Worm (Caenorhabditis elegans): Measurements from ENCODE around the gene F54D5.15.

Gene F54D5.15

ce11 chrII:11596157-11596740 is 32.2 kb upstream of the F54D5.15 start:
- TF ChIP-seq hnd-1 (tag; optimal IDR thresholded peaks at IDR 0.05): no peak
- TF ChIP-seq aly-1 (tag; optimal IDR thresholded peaks at IDR 0.05): no peak
- TF ChIP-seq pes-1 (GFP tag; IDR thresholded peaks at IDR 0.05): no peak
- no peak for TF ChIP-seq hmbx-1 (tag; optimal IDR thresholded peaks at IDR 0.05)
- TF ChIP-seq scrt-1 (GFP tag; IDR thresholded peaks at IDR 0.05): no peak
- TF ChIP-seq sea-1 (GFP tag; conservative IDR thresholded peaks at IDR 0.05): no peak
- no peak for TF ChIP-seq hmg-4 (GFP tag; optimal IDR thresholded peaks at IDR 0.05)
- no peak for TF ChIP-seq B0310.2 (tag; optimal IDR thresholded peaks at IDR 0.05)
- TF ChIP-seq ceh-36 (tag; optimal IDR thresholded peaks at IDR 0.05): no peak
- TF ChIP-seq F13C5.2 (tag; optimal IDR thresholded peaks at IDR 0.05): no peak
- no peak for TF ChIP-seq ets-7 (tag; optimal IDR thresholded peaks at IDR 0.05)
- TF ChIP-seq flt-1 (GFP tag; IDR thresholded peaks at IDR 0.05): no peak
- TF ChIP-seq ama-1 (optimal IDR thresholded peaks at IDR 0.05): no peak
- no peak for TF ChIP-seq ceh-13 (GFP tag; optimal IDR thresholded peaks at IDR 0.05)

- no peak for TF ChIP-seq scrt-1 (GFP tag; IDR thresholded peaks at IDR 0.05)
- peak; percentile 6 for TF ChIP-seq hmg-4 (GFP tag; optimal IDR thresholded peaks at IDR 0.05)
These were observed 31.5 kb upstream of the F54D5.15 start, which contains the start of gene gfat-1 for ce11 chrII:11595368-11595996. Gene gfat-1 (minus strand): TSS chrII:11595418.

- TF ChIP-seq tbx-11 (GFP tag; IDR thresholded peaks at IDR 0.05) (no peak), hmbx-1 (tag; optimal IDR thresholded peaks at IDR 0.05) (no peak), tbx-37 (GFP tag; conservative IDR thresholded peaks at IDR 0.05) (no peak), ceh-13 (GFP tag; optimal IDR thresholded peaks at IDR 0.05) (no peak), flt-1 (GFP tag; IDR thresholded peaks at IDR 0.05) (no peak), aly-1 (tag; optimal IDR thresholded peaks at IDR 0.05) (no peak), tra-4 (tag; optimal IDR thresholded peaks at IDR 0.05) (no peak), B0310.2 (tag; optimal IDR thresholded peaks at IDR 0.05) (no peak), sea-1 (GFP tag; conservative IDR thresholded peaks at IDR 0.05) (no peak), ama-1 (optimal IDR thresholded peaks at IDR 0.05) (no peak), ceh-36 (tag; optimal IDR thresholded peaks at IDR 0.05) (no peak), pes-1 (GFP tag; IDR thresholded peaks at IDR 0.05) (no peak), hnd-1 (tag; optimal IDR thresholded peaks at IDR 0.05) (no peak), scrt-1 (GFP tag; IDR thresholded peaks at IDR 0.05) (no peak), hmg-4 (GFP tag; optimal IDR thresholded peaks at IDR 0.05) (no peak), F13C5.2 (tag; optimal IDR thresholded peaks at IDR 0.05) (no peak), ets-7 (tag; optimal IDR thresholded peaks at IDR 0.05) (no peak)
These were observed 28.0 kb upstream of the F54D5.15 start, which contains the start of gene F07A11.1 for ce11 chrII:11592023-11592422. Gene F07A11.1 (minus strand): TSS chrII:11592123.

ce11 chrII:11591558-11591957 is 27.5 kb upstream of the F54D5.15 start:
- no peak for TF ChIP-seq ceh-36 (tag; optimal IDR thresholded peaks at IDR 0.05)
- TF ChIP-seq tbx-37 (GFP tag; conservative IDR thresholded peaks at IDR 0.05): no peak
- no peak for TF ChIP-seq ets-7 (tag; optimal IDR thresholded peaks at IDR 0.05)
- TF ChIP-seq tra-4 (tag; optimal IDR thresholded peaks at IDR 0.05): no peak
- no peak for TF ChIP-seq hmg-4 (GFP tag; optimal IDR thresholded peaks at IDR 0.05)
- TF ChIP-seq hmbx-1 (tag; optimal IDR thresholded peaks at IDR 0.05): no peak
- TF ChIP-seq pes-1 (GFP tag; IDR thresholded peaks at IDR 0.05): no peak
- no peak for TF ChIP-seq aly-1 (tag; optimal IDR thresholded peaks at IDR 0.05)
- TF ChIP-seq scrt-1 (GFP tag; IDR thresholded peaks at IDR 0.05): no peak
- no peak for TF ChIP-seq B0310.2 (tag; optimal IDR thresholded peaks at IDR 0.05)
- no peak for TF ChIP-seq ama-1 (optimal IDR thresholded peaks at IDR 0.05)
- no peak for TF ChIP-seq tbx-11 (GFP tag; IDR thresholded peaks at IDR 0.05)
- no peak for TF ChIP-seq F13C5.2 (tag; optimal IDR thresholded peaks at IDR 0.05)
- TF ChIP-seq flt-1 (GFP tag; IDR thresholded peaks at IDR 0.05): no peak
- no peak for TF ChIP-seq sea-1 (GFP tag; conservative IDR thresholded peaks at IDR 0.05)

ce11 chrII:11588304-11588703 is 24.3 kb upstream of the F54D5.15 start:
- TF ChIP-seq aly-1 (tag; optimal IDR thresholded peaks at IDR 0.05) (no peak), hmg-4 (GFP tag; optimal IDR thresholded peaks at IDR 0.05) (no peak)

- TF ChIP-seq flt-1 (GFP tag; IDR thresholded peaks at IDR 0.05): no peak
- TF ChIP-seq ceh-13 (GFP tag; optimal IDR thresholded peaks at IDR 0.05): no peak
- TF ChIP-seq tbx-37 (GFP tag; conservative IDR thresholded peaks at IDR 0.05): no peak
- no peak for TF ChIP-seq ceh-36 (tag; optimal IDR thresholded peaks at IDR 0.05)
- TF ChIP-seq tra-4 (tag; optimal IDR thresholded peaks at IDR 0.05): no peak
- no peak for TF ChIP-seq B0310.2 (tag; optimal IDR thresholded peaks at IDR 0.05)
These were observed 18.7 kb upstream of the F54D5.15 start, which contains the start of gene ints-7 for ce11 chrII:11582698-11583097. Gene ints-7 (plus strand): TSS chrII:11582849.

- TF ChIP-seq hmg-4 (GFP tag; optimal IDR thresholded peaks at IDR 0.05) (no peak), B0310.2 (tag; optimal IDR thresholded peaks at IDR 0.05) (no peak), sea-1 (GFP tag; conservative IDR thresholded peaks at IDR 0.05) (no peak), ceh-36 (tag; optimal IDR thresholded peaks at IDR 0.05) (no peak), scrt-1 (GFP tag; IDR thresholded peaks at IDR 0.05) (no peak), pes-1 (GFP tag; IDR thresholded peaks at IDR 0.05) (no peak), ceh-13 (GFP tag; optimal IDR thresholded peaks at IDR 0.05) (no peak), F13C5.2 (tag; optimal IDR thresholded peaks at IDR 0.05) (no peak), flt-1 (GFP tag; IDR thresholded peaks at IDR 0.05) (no peak), tbx-37 (GFP tag; conservative IDR thresholded peaks at IDR 0.05) (no peak), aly-1 (tag; optimal IDR thresholded peaks at IDR 0.05) (no peak)
These were observed 14.3 kb upstream of the F54D5.15 start, which contains the start of gene smc-6 for ce11 chrII:11578327-11578726. Gene smc-6 (plus strand): TSS chrII:11578716.

ce11 chrII:11577861-11578260 is 13.8 kb upstream of the F54D5.15 start:
- TF ChIP-seq ets-7 (tag; optimal IDR thresholded peaks at IDR 0.05) (no peak), pes-1 (GFP tag; IDR thresholded peaks at IDR 0.05) (no peak), tbx-11 (GFP tag; IDR thresholded peaks at IDR 0.05) (no peak), tra-4 (tag; optimal IDR thresholded peaks at IDR 0.05) (no peak), tbx-37 (GFP tag; conservative IDR thresholded peaks at IDR 0.05) (no peak), hnd-1 (tag; optimal IDR thresholded peaks at IDR 0.05) (no peak), aly-1 (tag; optimal IDR thresholded peaks at IDR 0.05) (no peak)
